Fruit fly (Drosophila melanogaster) whole organism, embryonic: ENCODE measurements around the gene fzo.

ENCODE experiments used
- Asciz ChIP-seq: fragments of 200-800 bp; sonication (Bioruptor generic); optimal IDR thresholded peaks from 2 replicates; lab custom pipeline; 2017; ENCODE audit warnings: missing biosample characterization, mild to moderate bottlenecking, missing genetic modification characterization, missing genetic modification reagents
- Bteb2 ChIP-seq: fragments of 200-800 bp; sonication (Bioruptor generic); optimal IDR thresholded peaks from 2 replicates; lab custom pipeline; 2016; ENCODE audit warnings: missing biosample characterization, missing genetic modification characterization
- CG10462 ChIP-seq: fragments of 200-800 bp; sonication (Bioruptor generic); optimal IDR thresholded peaks from 2 replicates; lab custom pipeline; 2016; ENCODE audit warnings: missing biosample characterization, missing genetic modification characterization
- CG12071 ChIP-seq: fragments of 200-800 bp; sonication (Bioruptor generic); optimal IDR thresholded peaks from 3 replicates; lab custom pipeline; 2018; ENCODE audit warnings: missing biosample characterization, mild to moderate bottlenecking, missing genetic modification characterization
- CG12769 ChIP-seq: fragments of 200-800 bp; sonication (Bioruptor generic); optimal IDR thresholded peaks from 2 replicates; lab custom pipeline; 2019; ENCODE audit warnings: missing biosample characterization, mild to moderate bottlenecking, missing genetic modification characterization, moderate library complexity
- CG13123 ChIP-seq: fragments of 200-800 bp; sonication (Bioruptor generic); optimal IDR thresholded peaks from 2 replicates; lab custom pipeline; 2016; ENCODE audit warnings: missing biosample characterization, missing genetic modification characterization
- CG14014 ChIP-seq: fragments of 200-800 bp; sonication (Bioruptor generic); IDR thresholded peaks from 2 replicates; pipeline ENCODE4 v1.3.6; 2022; ENCODE audit warnings: missing biosample characterization, missing genetic modification characterization
- CG14710 ChIP-seq: fragments of 200-800 bp; sonication (Bioruptor generic); optimal IDR thresholded peaks from 3 replicates; lab custom pipeline; 2019; ENCODE audit warnings: missing biosample characterization, mild to moderate bottlenecking, missing genetic modification characterization, moderate library complexity
- CG1529 ChIP-seq: fragments of 200-800 bp; sonication (Bioruptor generic); optimal IDR thresholded peaks from 3 replicates; lab custom pipeline; 2018; ENCODE audit warnings: missing biosample characterization, missing genetic modification characterization
- CG15601 ChIP-seq: fragments of 200-800 bp; sonication (Bioruptor generic); optimal IDR thresholded peaks from 3 replicates; lab custom pipeline; 2019; ENCODE audit warnings: missing biosample characterization, mild to moderate bottlenecking, missing genetic modification characterization, moderate library complexity
- CG15696 ChIP-seq: fragments of 200-800 bp; sonication (Bioruptor generic); optimal IDR thresholded peaks from 2 replicates; lab custom pipeline; 2019; ENCODE audit warnings: missing biosample characterization, mild to moderate bottlenecking, missing genetic modification characterization, moderate library complexity
- CG16813 ChIP-seq: fragments of 200-800 bp; sonication (Bioruptor generic); IDR thresholded peaks from 3 replicates; pipeline ENCODE4 v1.3.6; 2022; ENCODE audit warnings: missing biosample characterization, missing genetic modification characterization; ENCODE audit not compliant: partially characterized antibody
- CG17359 ChIP-seq: fragments of 200-800 bp; sonication (Bioruptor generic); optimal IDR thresholded peaks from 3 replicates; lab custom pipeline; 2018; ENCODE audit warnings: missing biosample characterization, mild to moderate bottlenecking, missing genetic modification characterization, moderate library complexity
- CG17612 ChIP-seq: fragments of 200-800 bp; sonication (Bioruptor generic); IDR thresholded peaks from 2 replicates; pipeline ENCODE4 v1.3.6; 2022; ENCODE audit warnings: missing biosample characterization, missing genetic modification characterization
- CG31388 ChIP-seq: fragments of 200-800 bp; sonication (Bioruptor generic); optimal IDR thresholded peaks from 2 replicates; lab custom pipeline; 2016; ENCODE audit warnings: missing biosample characterization, missing genetic modification characterization
- CG31441 ChIP-seq: fragments of 200-800 bp; sonication (Bioruptor generic); IDR thresholded peaks from 2 replicates; pipeline ENCODE4 v1.3.6; 2022; ENCODE audit warnings: missing biosample characterization, missing genetic modification characterization
- CG3281 ChIP-seq: fragments of 200-800 bp; sonication (Bioruptor generic); optimal IDR thresholded peaks from 3 replicates; lab custom pipeline; 2017; ENCODE audit warnings: missing biosample characterization, mild to moderate bottlenecking, missing genetic modification characterization
- CG33213 ChIP-seq: fragments of 200-800 bp; sonication (Bioruptor generic); optimal IDR thresholded peaks from 3 replicates; lab custom pipeline; 2016; ENCODE audit warnings: missing biosample characterization, missing genetic modification characterization
- CG34376 ChIP-seq: fragments of 200-800 bp; sonication (Bioruptor generic); optimal IDR thresholded peaks from 2 replicates; lab custom pipeline; 2018; ENCODE audit warnings: missing biosample characterization, mild to moderate bottlenecking, missing genetic modification characterization
- CG6272 ChIP-seq: fragments of 200-800 bp; sonication (Bioruptor generic); IDR thresholded peaks from 2 replicates; pipeline ENCODE4 v1.3.6; 2022; ENCODE audit warnings: missing biosample characterization, missing genetic modification characterization
- CG7556 ChIP-seq: fragments of 200-800 bp; sonication (Bioruptor generic); optimal IDR thresholded peaks from 2 replicates; lab custom pipeline; 2017; ENCODE audit warnings: missing biosample characterization, mild to moderate bottlenecking, missing genetic modification characterization
- CG8089 ChIP-seq: fragments of 200-800 bp; sonication (Bioruptor generic); optimal IDR thresholded peaks from 3 replicates; lab custom pipeline; 2016; ENCODE audit warnings: missing biosample characterization, missing genetic modification characterization
- CG8281 ChIP-seq: fragments of 200-800 bp; sonication (Bioruptor generic); optimal IDR thresholded peaks from 2 replicates; lab custom pipeline; 2018; ENCODE audit warnings: missing biosample characterization, mild to moderate bottlenecking, missing genetic modification characterization, moderate library complexity
- CG8359 ChIP-seq: fragments of 200-800 bp; sonication (Bioruptor generic); optimal IDR thresholded peaks from 2 replicates; lab custom pipeline; 2017; ENCODE audit warnings: missing biosample characterization, mild to moderate bottlenecking, missing genetic modification characterization, borderline replicate concordance
- CG9727 ChIP-seq: fragments of 200-800 bp; sonication (Bioruptor generic); optimal IDR thresholded peaks from 3 replicates; lab custom pipeline; 2017; ENCODE audit warnings: missing biosample characterization, mild to moderate bottlenecking, missing genetic modification characterization
- CG9876 ChIP-seq: fragments of 200-800 bp; sonication (Bioruptor generic); optimal IDR thresholded peaks from 2 replicates; lab custom pipeline; 2016; ENCODE audit warnings: missing biosample characterization, missing genetic modification characterization
- CTCF ChIP-seq: fragments of 200-800 bp; sonication (Bioruptor generic); optimal IDR thresholded peaks from 2 replicates; lab custom pipeline; 2017; ENCODE audit warnings: missing biosample characterization, mild to moderate bottlenecking, missing genetic modification characterization, moderate library complexity
- Dip2 ChIP-seq: fragments of 200-800 bp; sonication (Bioruptor generic); IDR thresholded peaks from 2 replicates; pipeline ENCODE4 v1.3.6; 2022; ENCODE audit warnings: missing biosample characterization, missing genetic modification characterization
- Drgx ChIP-seq: fragments of 200-800 bp; sonication (Bioruptor generic); IDR thresholded peaks from 2 replicates; pipeline ENCODE4 v1.3.6; 2022; ENCODE audit warnings: missing biosample characterization, missing genetic modification characterization
- Eip74EF ChIP-seq, 2 experiments: fragments of 200-800 bp in 1 of 2; fragments of >200 bp in 1 of 2; sonication (Bioruptor generic) in 1 of 2; optimal IDR thresholded peaks; 2 replicates each; lab custom pipeline; 2017 to 2019; ENCODE audit warnings: missing biosample characterization in 2 of 2, missing genetic modification characterization in 2 of 2, mild to moderate bottlenecking in 1 of 2, moderate library complexity in 1 of 2
- H15 ChIP-seq: fragments of 200-800 bp; sonication (Bioruptor generic); IDR thresholded peaks from 3 replicates; pipeline ENCODE4 v1.3.6; 2022; ENCODE audit warnings: missing biosample characterization, missing genetic modification characterization
- HmgD ChIP-seq: fragments of 200-800 bp; sonication (Bioruptor generic); optimal IDR thresholded peaks from 3 replicates; lab custom pipeline; 2016; ENCODE audit warnings: missing biosample characterization, missing genetic modification characterization
- Mes4 ChIP-seq: fragments of 200-800 bp; sonication (Bioruptor generic); optimal IDR thresholded peaks from 2 replicates; lab custom pipeline; 2016; ENCODE audit warnings: missing biosample characterization, missing genetic modification characterization
- Rfx ChIP-seq: fragments of 200-800 bp; sonication (Bioruptor generic); IDR thresholded peaks from 2 replicates; pipeline ENCODE4 v1.3.6; 2022; ENCODE audit warnings: missing biosample characterization, missing genetic modification characterization
- Sin3A ChIP-seq: fragments of >200 bp; optimal IDR thresholded peaks from 2 replicates; lab custom pipeline; 2018
- Sox102F ChIP-seq: fragments of 200-800 bp; sonication (Bioruptor generic); optimal IDR thresholded peaks from 2 replicates; lab custom pipeline; 2018; ENCODE audit warnings: missing biosample characterization, mild to moderate bottlenecking, missing genetic modification characterization, moderate library complexity
- ab ChIP-seq: fragments of 200-800 bp; sonication (Bioruptor generic); optimal IDR thresholded peaks from 2 replicates; lab custom pipeline; 2016; ENCODE audit warnings: missing biosample characterization, missing genetic modification characterization
- bowl ChIP-seq: fragments of 200-800 bp; sonication (Bioruptor generic); IDR thresholded peaks from 2 replicates; pipeline ENCODE4 v1.3.6; 2022; ENCODE audit warnings: missing biosample characterization, missing genetic modification characterization
- crc ChIP-seq: fragments of 200-800 bp; sonication (Bioruptor generic); optimal IDR thresholded peaks from 2 replicates; lab custom pipeline; 2016; ENCODE audit warnings: missing biosample characterization, missing genetic modification characterization
- dmrt99B ChIP-seq: fragments of 200-800 bp; sonication (Bioruptor generic); optimal IDR thresholded peaks from 2 replicates; lab custom pipeline; 2018; ENCODE audit warnings: missing biosample characterization, mild to moderate bottlenecking, missing genetic modification characterization, moderate library complexity
- ems ChIP-seq: fragments of 200-800 bp; sonication (Bioruptor generic); optimal IDR thresholded peaks from 3 replicates; lab custom pipeline; 2016; ENCODE audit warnings: missing biosample characterization, missing genetic modification characterization
- eyg ChIP-seq: fragments of 200-800 bp; sonication (Bioruptor generic); optimal IDR thresholded peaks from 3 replicates; lab custom pipeline; 2016; ENCODE audit warnings: missing biosample characterization, missing genetic modification characterization
- gsb-n ChIP-seq: fragments of 200-800 bp; sonication (Bioruptor generic); optimal IDR thresholded peaks from 3 replicates; lab custom pipeline; 2018; ENCODE audit warnings: missing biosample characterization, mild to moderate bottlenecking, missing genetic modification characterization
- jumu ChIP-seq: fragments of 200-800 bp; sonication (Bioruptor generic); optimal IDR thresholded peaks from 3 replicates; lab custom pipeline; 2016; ENCODE audit warnings: missing biosample characterization, missing genetic modification characterization
- lab ChIP-seq: fragments of 200-800 bp; sonication (Bioruptor generic); optimal IDR thresholded peaks from 3 replicates; lab custom pipeline; 2017; ENCODE audit warnings: missing biosample characterization, missing genetic modification characterization, mild to moderate bottlenecking, moderate library complexity, missing genetic modification reagents
- nau ChIP-seq: fragments of 200-800 bp; sonication (Bioruptor generic); optimal IDR thresholded peaks from 3 replicates; lab custom pipeline; 2017; ENCODE audit warnings: missing biosample characterization, mild to moderate bottlenecking, missing genetic modification characterization, missing genetic modification reagents
- org-1 ChIP-seq: fragments of 200-800 bp; sonication (Bioruptor generic); optimal IDR thresholded peaks from 2 replicates; lab custom pipeline; 2017; ENCODE audit warnings: missing biosample characterization, missing genetic modification characterization
- sisA ChIP-seq: fragments of 200-800 bp; sonication (Bioruptor generic); IDR thresholded peaks from 2 replicates; pipeline ENCODE4 v1.3.6; 2022; ENCODE audit warnings: missing biosample characterization, missing genetic modification characterization
- stwl ChIP-seq: fragments of 200-800 bp; sonication (Bioruptor generic); optimal IDR thresholded peaks from 3 replicates; lab custom pipeline; 2018; ENCODE audit warnings: missing biosample characterization, mild to moderate bottlenecking, missing genetic modification characterization, moderate library complexity
- unc-4 ChIP-seq: fragments of 200-800 bp; sonication (Bioruptor generic); IDR thresholded peaks from 2 replicates; pipeline ENCODE4 v1.3.6; 2022; ENCODE audit warnings: missing biosample characterization, missing genetic modification characterization; ENCODE audit not compliant: partially characterized antibody
- zf30C ChIP-seq: fragments of 200-800 bp; sonication (Bioruptor generic); optimal IDR thresholded peaks from 3 replicates; lab custom pipeline; 2018; ENCODE audit warnings: missing biosample characterization, mild to moderate bottlenecking, missing genetic modification characterization

fzo gene

DNA sequence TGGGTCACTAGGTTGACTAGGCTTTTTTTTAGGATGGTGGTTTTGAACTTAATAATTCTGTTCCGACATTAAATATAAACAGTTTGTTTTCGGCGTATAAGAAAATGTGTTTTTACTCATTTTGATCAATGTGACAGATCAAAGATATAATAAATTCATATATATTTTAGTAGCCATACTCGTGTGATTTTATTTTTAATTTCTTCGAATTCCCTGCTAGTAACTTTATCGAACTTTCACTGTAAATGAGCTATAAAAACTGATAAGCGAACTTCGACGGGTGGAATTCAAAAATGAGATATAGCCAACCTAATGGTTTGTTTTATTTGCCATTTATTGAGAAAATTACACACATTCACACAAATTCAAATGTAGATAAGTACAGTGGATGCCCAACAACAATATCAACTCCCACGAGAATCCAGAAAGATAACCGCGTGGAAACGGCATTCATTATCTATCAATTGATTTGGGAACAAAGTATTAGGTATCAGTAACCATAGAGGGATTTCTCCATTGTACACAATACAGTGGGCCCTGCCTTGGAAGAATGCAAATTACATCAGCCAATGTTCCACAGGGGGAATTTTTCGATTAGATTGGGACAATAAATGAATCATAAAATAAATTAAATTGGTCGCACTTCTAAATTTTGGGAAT, 19.4 kb upstream of the fzo start (continued):
- TF ChIP-seq CG8281 (tag; lab: Kevin White, UChicago) (no peak), CG31441 (GFP tag; lab: Robert Waterston, UW) (no peak), crc (no peak), Dip2 (GFP tag; lab: Robert Waterston, UW) (no peak), CG14014 (no peak), CG8359 (no peak), Mes4 (GFP tag; lab: Kevin White, UChicago) (no peak), Bteb2 (GFP tag; lab: Kevin White, UChicago) (no peak), CG17612 (no peak), CG7556 (GFP tag; lab: Kevin White, UChicago) (no peak), CG1529 (GFP tag; lab: Kevin White, UChicago) (no peak), bowl (GFP tag; lab: Robert Waterston, UW) (no peak), CG12769 (tag; lab: Kevin White, UChicago) (peak; percentile 80), CG31388 (GFP tag; lab: Kevin White, UChicago) (no peak), nau (GFP tag; lab: Kevin White, UChicago) (no peak), lab (peak; percentile 37), Sox102F (no peak), CG16813 (GFP tag; lab: Robert Waterston, UW) (no peak), eyg (GFP tag; lab: Kevin White, UChicago) (no peak), stwl (tag; lab: Kevin White, UChicago) (no peak), ems (GFP tag; lab: Kevin White, UChicago) (no peak), jumu (GFP tag; lab: Kevin White, UChicago) (no peak), gsb-n (tag; lab: Kevin White, UChicago) (no peak), HmgD (GFP tag; lab: Kevin White, UChicago) (no peak), CG14710 (tag; lab: Kevin White, UChicago) (no peak), dmrt99B (no peak), CG13123 (GFP tag; lab: Kevin White, UChicago) (no peak), CG12071 (GFP tag; lab: Kevin White, UChicago) (no peak), zf30C (GFP tag; lab: Kevin White, UChicago) (no peak), Eip74EF (GFP tag; optimal IDR thresholded peaks at IDR 0.05; lab: Kevin White, UChicago) (no peak), CTCF (GFP tag; lab: Kevin White, UChicago) (no peak), ab (no peak), CG33213 (GFP tag; lab: Kevin White, UChicago) (no peak), Sin3A (no peak), CG10462 (GFP tag; lab: Kevin White, UChicago) (no peak), sisA (GFP tag; lab: Robert Waterston, UW) (no peak), CG3281 (GFP tag; lab: Kevin White, UChicago) (peak; percentile 24), Rfx (GFP tag; lab: Robert Waterston, UW) (peak; percentile 4; the same call in 1 of the 2 replicates), unc-4 (GFP tag; lab: Robert Waterston, UW) (no peak), org-1 (GFP tag; lab: Kevin White, UChicago) (no peak), H15 (GFP tag; lab: Robert Waterston, UW) (no peak), CG34376 (peak; percentile 92), Drgx (GFP tag; lab: Robert Waterston, UW) (no peak), CG9876 (GFP tag; lab: Kevin White, UChicago) (no peak), Asciz (peak; percentile 16), CG15696 (tag; lab: Kevin White, UChicago) (no peak), CG15601 (tag; lab: Kevin White, UChicago) (no peak), CG9727 (peak; percentile 4), CG8089 (no peak), CG6272 (GFP tag; lab: Robert Waterston, UW) (no peak), CG17359 (tag; lab: Kevin White, UChicago) (no peak)
